Worm (Caenorhabditis elegans): Measurements from ENCODE around the gene asg-2.

The asg-2 gene

DNA sequence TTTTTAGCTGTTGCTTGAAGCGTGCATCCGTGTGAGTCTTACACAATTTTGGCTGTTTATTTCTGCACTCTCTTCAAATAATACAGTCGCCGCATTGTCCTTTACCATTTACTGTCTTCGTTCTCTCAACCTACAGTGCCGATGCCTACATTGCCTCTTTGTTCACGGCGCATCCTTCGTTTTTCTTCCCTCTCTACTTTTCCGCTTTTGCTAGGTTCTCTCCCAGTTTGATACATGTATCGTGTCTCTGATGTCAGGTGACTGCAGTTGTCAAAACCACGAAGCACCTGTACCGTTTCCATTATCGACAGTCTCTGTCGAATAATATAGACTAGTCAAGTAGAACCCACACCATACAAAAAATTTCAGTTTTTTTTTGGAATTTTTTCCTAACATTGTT is 32.4 kb upstream of the asg-2 start (continued):
- TF ChIP-seq hrde-1 (tag; optimal IDR thresholded peaks at IDR 0.05; ENCODE audit: borderline replicate concordance) (no peak), ets-4 (GFP tag; optimal IDR thresholded peaks at IDR 0.05) (peak; percentile 7), aptf-2 (GFP tag; conservative IDR thresholded peaks at IDR 0.05) (no peak), pbrm-1 (GFP tag; IDR thresholded peaks at IDR 0.05) (no peak), T26A5.8 (tag; optimal IDR thresholded peaks at IDR 0.05) (no peak), zim-3 (tag; optimal IDR thresholded peaks at IDR 0.05) (no peak), attf-5 (GFP tag; optimal IDR thresholded peaks at IDR 0.05) (peak; percentile 49), madf-6 (GFP tag; IDR thresholded peaks at IDR 0.05) (no peak), akir-1 (GFP tag; optimal IDR thresholded peaks at IDR 0.05) (no peak), let-607 (tag; optimal IDR thresholded peaks at IDR 0.05) (peak; percentile 66), lin-54 (GFP tag; optimal IDR thresholded peaks at IDR 0.05) (no peak), lir-1 (GFP tag; conservative IDR thresholded peaks at IDR 0.05) (peak; percentile 29; the same call in 1 of the 2 replicates), atf-7 (tag; optimal IDR thresholded peaks at IDR 0.05) (peak; percentile 11)

DNA sequence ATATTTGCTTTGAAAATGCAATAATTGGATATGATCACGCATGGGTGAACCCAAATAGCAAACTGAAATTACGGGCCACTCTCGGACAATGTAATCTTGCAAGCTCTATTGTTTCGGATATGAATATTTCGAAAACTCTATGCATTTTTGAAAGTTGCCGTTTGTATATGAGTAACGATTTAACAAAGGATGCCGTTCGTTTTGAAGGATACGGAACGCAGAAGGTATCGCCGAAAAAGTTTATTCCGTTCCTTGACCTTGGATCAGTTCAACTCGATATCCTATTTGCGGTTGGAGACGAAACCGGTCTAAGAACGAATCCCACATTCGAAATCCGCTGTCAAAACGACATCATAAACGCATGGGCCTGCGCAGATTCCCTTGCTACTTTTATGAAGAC is 28.0 kb upstream of the asg-2 start:
- TF ChIP-seq snpc-4 (GFP tag; optimal IDR thresholded peaks at IDR 0.05) (no peak), snpc-4 (tag; optimal IDR thresholded peaks at IDR 0.05) (no peak), Y67H2A.10 (GFP tag; conservative IDR thresholded peaks at IDR 0.05) (no peak), egl-44 (GFP tag; IDR thresholded peaks at IDR 0.05) (no peak), aptf-3 (GFP tag; IDR thresholded peaks at IDR 0.05) (no peak), B0261.1 (tag; optimal IDR thresholded peaks at IDR 0.05) (no peak), atf-7 (tag; optimal IDR thresholded peaks at IDR 0.05) (no peak), ztf-26 (tag; optimal IDR thresholded peaks at IDR 0.05) (no peak), nfya-2 (GFP tag; IDR thresholded peaks at IDR 0.05) (no peak)

DNA sequence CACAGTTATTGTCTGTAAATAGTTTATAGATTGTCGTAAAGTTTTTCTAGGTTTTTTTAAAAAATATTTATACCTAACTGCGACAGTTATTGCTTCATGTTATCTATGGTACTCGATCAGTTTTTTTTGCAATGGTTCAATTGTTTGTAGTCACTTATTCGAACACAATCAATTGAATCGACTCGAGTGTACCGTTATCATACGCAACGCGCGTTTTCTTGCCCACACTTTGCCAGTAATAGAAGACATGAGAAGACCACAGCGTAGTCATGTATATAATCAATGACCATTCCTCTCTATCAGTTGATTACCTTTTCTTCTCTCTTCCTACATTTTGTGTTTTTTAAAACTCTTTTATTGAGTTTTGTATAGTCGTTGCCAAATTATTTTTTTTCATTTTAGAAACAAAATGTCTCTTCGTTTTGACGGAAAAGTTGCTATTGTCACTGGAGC is 23.0 kb upstream of the asg-2 start, which contains the start of gene dhs-28:
TSS of gene dhs-28 (plus strand) at position 403 of the 453 bp plus-strand sequence.
- no peak for TF ChIP-seq ceh-79 (tag; optimal IDR thresholded peaks at IDR 0.05)
- peak; percentile 23 for TF ChIP-seq tbp1 (GFP tag; optimal IDR thresholded peaks at IDR 0.05)
- no peak for TF ChIP-seq sptf-2 (GFP tag; optimal IDR thresholded peaks at IDR 0.05)
- TF ChIP-seq unc-62 (GFP tag; optimal IDR thresholded peaks at IDR 0.05) = peak; percentile 6
- TF ChIP-seq nhr-80 (tag; optimal IDR thresholded peaks at IDR 0.05) = peak; percentile 85
- no peak for TF ChIP-seq ztf-28 (GFP tag; IDR thresholded peaks at IDR 0.05)
- TF ChIP-seq lin-54 (GFP tag; optimal IDR thresholded peaks at IDR 0.05) = no peak
- no peak for TF ChIP-seq ztf-6 (GFP tag; IDR thresholded peaks at IDR 0.05)
- no peak for TF ChIP-seq cebp-1 (GFP tag; IDR thresholded peaks at IDR 0.05)
- TF ChIP-seq cebp-1 (tag; optimal IDR thresholded peaks at IDR 0.05) = peak; percentile 27
- TF ChIP-seq madf-8 (GFP tag; conservative IDR thresholded peaks at IDR 0.05) = no peak

DNA sequence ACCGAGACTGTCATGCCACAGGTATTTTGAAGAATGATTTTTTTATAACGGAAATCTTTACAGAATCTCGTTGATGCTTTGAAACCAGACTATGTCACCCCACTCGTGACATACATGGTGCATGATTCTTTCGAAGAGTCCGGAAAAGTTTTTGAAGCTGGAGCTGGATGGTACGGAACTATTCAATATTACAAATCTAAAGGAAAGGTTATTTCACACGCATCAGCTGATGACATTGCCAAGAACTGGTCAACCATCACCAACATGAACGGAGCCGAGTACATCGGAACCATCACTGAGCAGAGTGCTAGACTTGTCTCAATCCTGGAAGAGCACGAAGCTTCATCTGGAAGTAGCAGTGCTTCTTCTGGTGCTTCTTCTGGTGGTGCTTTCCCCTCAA is 21.9 kb upstream of the asg-2 start:
- no peak for TF ChIP-seq egrh-3 (GFP tag; IDR thresholded peaks at IDR 0.05)

DNA sequence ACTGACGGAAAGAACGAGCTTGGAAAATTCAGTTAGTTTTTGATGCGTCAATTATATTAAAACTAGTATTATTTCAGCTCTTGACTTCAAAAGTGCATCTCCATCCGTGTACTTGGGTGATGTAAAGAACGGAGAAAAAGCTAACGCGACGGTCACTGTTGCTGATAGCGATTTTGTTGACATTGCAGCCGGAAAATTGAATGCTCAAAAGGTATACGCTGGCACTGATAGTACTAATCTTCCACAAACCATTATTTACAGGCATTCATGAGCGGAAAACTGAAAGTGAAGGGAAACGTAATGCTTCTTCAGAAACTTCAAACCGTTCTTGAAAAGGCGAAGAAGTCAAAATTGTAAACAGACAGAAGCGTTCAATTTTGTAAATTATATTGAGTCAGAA is 21.4 kb upstream of the asg-2 start:
- TF ChIP-seq mel-28 (tag; optimal IDR thresholded peaks at IDR 0.05; ENCODE audit: borderline replicate concordance) = no peak
- no peak for TF ChIP-seq ets-4 (GFP tag; optimal IDR thresholded peaks at IDR 0.05)
- no peak for TF ChIP-seq hmg-1.2 (GFP tag; IDR thresholded peaks at IDR 0.05)
- TF ChIP-seq dox-1 (GFP tag; IDR thresholded peaks at IDR 0.05) = no peak
- TF ChIP-seq nhr-80 (tag; optimal IDR thresholded peaks at IDR 0.05) = peak; percentile 52
- no peak for TF ChIP-seq ceh-79 (tag; optimal IDR thresholded peaks at IDR 0.05)

Data from whole organism, young adult.